Worm (Caenorhabditis elegans) whole organism, young adult: ENCODE measurements around the gene M88.3.
A peak's percentile ranks its signal among the peaks of the same experiment; 100 is the strongest.

ENCODE experiments used
- B0035.1 ChIP-seq: sonication (generic microtip); optimal IDR thresholded peaks from 2 replicates; lab custom pipeline; 2016; ENCODE audit warnings: missing genetic modification characterization, mild to moderate bottlenecking, missing compliant biosample characterization, missing genotype, missing genetic modification reagents
- B0336.3 ChIP-seq: fragments of 200-800 bp; sonication (Bioruptor generic); IDR thresholded peaks from 2 replicates; pipeline ENCODE4 v1.3.6; 2022; ENCODE audit warnings: missing genetic modification characterization, missing compliant biosample characterization
- F37B4.10 ChIP-seq: fragments of 200-800 bp; sonication (Bioruptor generic); IDR thresholded peaks from 2 replicates; pipeline ENCODE4 v1.3.6; 2022; ENCODE audit warnings: missing genetic modification characterization, missing compliant biosample characterization
- F57A8.1 ChIP-seq: fragments of 200-800 bp; sonication (Bioruptor generic); optimal IDR thresholded peaks from 2 replicates; lab custom pipeline; 2018; ENCODE audit warnings: mild to moderate bottlenecking, missing genetic modification characterization, moderate library complexity, missing compliant biosample characterization
- F57C9.4 ChIP-seq: sonication (generic microtip); optimal IDR thresholded peaks from 2 replicates; lab custom pipeline; 2017; ENCODE audit warnings: mild to moderate bottlenecking, missing genetic modification characterization, missing compliant biosample characterization
- T26A5.8 ChIP-seq: sonication (generic microtip); optimal IDR thresholded peaks from 2 replicates; lab custom pipeline; 2016; ENCODE audit warnings: missing genetic modification characterization, missing compliant biosample characterization
- Y53G8AR.9 ChIP-seq: fragments of 200-800 bp; sonication (Bioruptor generic); conservative IDR thresholded peaks from 2 replicates; pipeline ENCODE4 v1.3.6; 2022; ENCODE audit warnings: missing genetic modification reagents, missing genetic modification characterization, missing compliant biosample characterization
- Y67H2A.10 ChIP-seq: fragments of 200-800 bp; sonication (Bioruptor generic); conservative IDR thresholded peaks from 2 replicates; pipeline ENCODE4 v1.3.6; 2022; ENCODE audit warnings: missing genetic modification reagents, missing genetic modification characterization, missing compliant biosample characterization
- akir-1 ChIP-seq: fragments of 200-800 bp; sonication (Bioruptor generic); optimal IDR thresholded peaks from 2 replicates; lab custom pipeline; 2018; ENCODE audit warnings: mild to moderate bottlenecking, missing genetic modification characterization, moderate library complexity, missing compliant biosample characterization
- atf-7 ChIP-seq: sonication (generic microtip); optimal IDR thresholded peaks from 2 replicates; lab custom pipeline; 2017; ENCODE audit warnings: mild to moderate bottlenecking, missing genetic modification characterization, missing compliant biosample characterization
- athp-1 ChIP-seq: sonication (generic microtip); optimal IDR thresholded peaks from 2 replicates; lab custom pipeline; 2017; ENCODE audit warnings: mild to moderate bottlenecking, missing genetic modification characterization, missing compliant biosample characterization
- cebp-2 ChIP-seq: fragments of 200-800 bp; sonication (Bioruptor generic); IDR thresholded peaks from 2 replicates; pipeline ENCODE4 v1.3.6; 2022; ENCODE audit warnings: missing genetic modification characterization, missing compliant biosample characterization
- ceh-79 ChIP-seq: sonication (generic microtip); optimal IDR thresholded peaks from 2 replicates; lab custom pipeline; 2017; ENCODE audit warnings: mild to moderate bottlenecking, missing genetic modification characterization, missing compliant biosample characterization
- chd-7 ChIP-seq: sonication (generic microtip); optimal IDR thresholded peaks from 2 replicates; lab custom pipeline; 2016; ENCODE audit warnings: mild to moderate bottlenecking, missing genetic modification characterization, moderate library complexity, missing compliant biosample characterization
- dpl-1 ChIP-seq: fragments of 150-350 bp; optimal IDR thresholded peaks from 2 replicates; lab custom pipeline; 2014; ENCODE audit warnings: missing biosample characterization, missing genetic modification reagents, missing genetic modification characterization
- gei-17 ChIP-seq: fragments of 200-800 bp; sonication (Bioruptor generic); optimal IDR thresholded peaks from 2 replicates; lab custom pipeline; 2018; ENCODE audit warnings: mild to moderate bottlenecking, missing genetic modification characterization, missing compliant biosample characterization
- let-526 ChIP-seq: fragments of 200-800 bp; sonication (Bioruptor generic); IDR thresholded peaks from 2 replicates; pipeline ENCODE4 v1.3.6; 2022; ENCODE audit warnings: missing genetic modification reagents, missing genetic modification characterization, missing compliant biosample characterization
- let-607 ChIP-seq, 2 experiments: fragments of 200-800 bp in 1 of 2; sonication (Bioruptor generic) in 1 of 2; sonication (generic microtip) in 1 of 2; optimal IDR thresholded peaks; 2 replicates each; lab custom pipeline; 2016 to 2018; ENCODE audit warnings: mild to moderate bottlenecking in 2 of 2, missing compliant biosample characterization in 2 of 2, missing genetic modification characterization in 2 of 2, moderate library complexity in 2 of 2, missing genotype in 1 of 2
- lin-26 ChIP-seq: fragments of 200-800 bp; sonication (Bioruptor generic); IDR thresholded peaks from 2 replicates; pipeline ENCODE4 v1.3.6; 2022; ENCODE audit warnings: missing genetic modification reagents, missing genetic modification characterization, missing compliant biosample characterization
- lir-1 ChIP-seq: fragments of 200-800 bp; sonication (Bioruptor generic); conservative IDR thresholded peaks from 2 replicates; pipeline ENCODE4 v1.3.6; 2022; ENCODE audit warnings: missing genetic modification reagents, missing genetic modification characterization, missing compliant biosample characterization
- madf-10 ChIP-seq: sonication (generic microtip); optimal IDR thresholded peaks from 2 replicates; lab custom pipeline; 2016; ENCODE audit warnings: mild to moderate bottlenecking, missing genetic modification characterization, missing compliant biosample characterization
- madf-6 ChIP-seq: fragments of 200-800 bp; sonication (Bioruptor generic); IDR thresholded peaks from 2 replicates; pipeline ENCODE4 v1.3.6; 2022; ENCODE audit warnings: missing genetic modification reagents, missing genetic modification characterization, missing compliant biosample characterization
- mes-4 ChIP-seq: sonication (generic microtip); optimal IDR thresholded peaks from 2 replicates; lab custom pipeline; 2016; ENCODE audit warnings: missing genotype, missing genetic modification characterization, missing compliant biosample characterization
- nhr-27 ChIP-seq: fragments of 200-800 bp; sonication (Bioruptor generic); optimal IDR thresholded peaks from 2 replicates; lab custom pipeline; 2018; ENCODE audit warnings: mild to moderate bottlenecking, missing genetic modification characterization, moderate library complexity, missing compliant biosample characterization
- nhr-80 ChIP-seq: sonication (generic microtip); optimal IDR thresholded peaks from 2 replicates; lab custom pipeline; 2016; ENCODE audit warnings: missing genetic modification characterization, missing compliant biosample characterization
- pbrm-1 ChIP-seq: fragments of 200-800 bp; sonication (Bioruptor generic); IDR thresholded peaks from 2 replicates; pipeline ENCODE4 v1.3.6; 2022; ENCODE audit warnings: missing genetic modification reagents, missing genetic modification characterization, missing compliant biosample characterization
- pha-4 ChIP-seq: fragments of 150-350 bp; sonication (generic microtip); optimal IDR thresholded peaks from 2 replicates; lab custom pipeline; 2014; ENCODE audit warnings: missing biosample characterization, missing genetic modification reagents, missing genetic modification characterization
- sea-2 ChIP-seq: fragments of 200-800 bp; sonication (Bioruptor generic); IDR thresholded peaks from 2 replicates; pipeline ENCODE4 v1.3.6; 2022; ENCODE audit warnings: missing genetic modification characterization, missing compliant biosample characterization
- snpc-1.1 ChIP-seq: sonication (generic microtip); optimal IDR thresholded peaks from 2 replicates; lab custom pipeline; 2017; ENCODE audit warnings: missing genetic modification characterization, mild to moderate bottlenecking, missing compliant biosample characterization, antibody characterized with exemption, moderate library complexity, missing genotype, missing genetic modification reagents; ENCODE audit not compliant: insufficient read depth
- snpc-4 ChIP-seq, 5 experiments: fragments of 150-350 bp in 1 of 5; sonication (generic microtip) in 4 of 5; optimal IDR thresholded peaks; 2 replicates each; lab custom pipeline; 2014 to 2018; ENCODE audit warnings: missing genetic modification characterization in 5 of 5, missing biosample characterization in 3 of 5, antibody characterized with exemption in 2 of 5, mild to moderate bottlenecking in 2 of 5, missing compliant biosample characterization in 2 of 5, missing genotype in 2 of 5, moderate library complexity in 2 of 5, missing genetic modification reagents in 1 of 5
- tbp1 ChIP-seq: fragments of 200-800 bp; sonication (Bioruptor generic); optimal IDR thresholded peaks from 2 replicates; lab custom pipeline; 2018; ENCODE audit warnings: mild to moderate bottlenecking, missing genetic modification characterization, missing compliant biosample characterization
- tbx-9 ChIP-seq: sonication (generic microtip); optimal IDR thresholded peaks from 2 replicates; lab custom pipeline; 2016; ENCODE audit warnings: borderline replicate concordance, missing genetic modification characterization, inconsistent platforms, missing compliant biosample characterization
- tlf-1 ChIP-seq: fragments of 200-800 bp; sonication (Bioruptor generic); optimal IDR thresholded peaks from 2 replicates; lab custom pipeline; 2018; ENCODE audit warnings: mild to moderate bottlenecking, missing genetic modification characterization, missing compliant biosample characterization
- unc-62 ChIP-seq: fragments of 150-350 bp; optimal IDR thresholded peaks from 2 replicates; lab custom pipeline; 2014; ENCODE audit warnings: missing biosample characterization, missing genetic modification reagents, missing genetic modification characterization
- ztf-18 ChIP-seq: sonication (generic microtip); optimal IDR thresholded peaks from 2 replicates; lab custom pipeline; 2016; ENCODE audit warnings: missing genotype, mild to moderate bottlenecking, missing genetic modification characterization, missing compliant biosample characterization
- ztf-22 ChIP-seq: fragments of 200-800 bp; sonication (Bioruptor generic); optimal IDR thresholded peaks from 2 replicates; lab custom pipeline; 2018; ENCODE audit warnings: mild to moderate bottlenecking, missing genetic modification characterization, moderate library complexity, missing compliant biosample characterization
- ztf-26 ChIP-seq: sonication (generic microtip); optimal IDR thresholded peaks from 2 replicates; lab custom pipeline; 2017; ENCODE audit warnings: missing genetic modification characterization, missing compliant biosample characterization
- ztf-28 ChIP-seq: fragments of 200-800 bp; sonication (Bioruptor generic); IDR thresholded peaks from 2 replicates; pipeline ENCODE4 v1.3.6; 2022; ENCODE audit warnings: missing genetic modification reagents, missing genetic modification characterization, missing compliant biosample characterization
- ztf-3 ChIP-seq: fragments of 200-800 bp; sonication (Bioruptor generic); optimal IDR thresholded peaks from 2 replicates; lab custom pipeline; 2018; ENCODE audit warnings: mild to moderate bottlenecking, missing genetic modification characterization, missing compliant biosample characterization
- ztf-6 ChIP-seq: fragments of 200-800 bp; sonication (Bioruptor generic); IDR thresholded peaks from 2 replicates; pipeline ENCODE4 v1.3.6; 2022; ENCODE audit warnings: missing genetic modification reagents, missing genetic modification characterization, missing compliant biosample characterization

M88.3 gene

DNA sequence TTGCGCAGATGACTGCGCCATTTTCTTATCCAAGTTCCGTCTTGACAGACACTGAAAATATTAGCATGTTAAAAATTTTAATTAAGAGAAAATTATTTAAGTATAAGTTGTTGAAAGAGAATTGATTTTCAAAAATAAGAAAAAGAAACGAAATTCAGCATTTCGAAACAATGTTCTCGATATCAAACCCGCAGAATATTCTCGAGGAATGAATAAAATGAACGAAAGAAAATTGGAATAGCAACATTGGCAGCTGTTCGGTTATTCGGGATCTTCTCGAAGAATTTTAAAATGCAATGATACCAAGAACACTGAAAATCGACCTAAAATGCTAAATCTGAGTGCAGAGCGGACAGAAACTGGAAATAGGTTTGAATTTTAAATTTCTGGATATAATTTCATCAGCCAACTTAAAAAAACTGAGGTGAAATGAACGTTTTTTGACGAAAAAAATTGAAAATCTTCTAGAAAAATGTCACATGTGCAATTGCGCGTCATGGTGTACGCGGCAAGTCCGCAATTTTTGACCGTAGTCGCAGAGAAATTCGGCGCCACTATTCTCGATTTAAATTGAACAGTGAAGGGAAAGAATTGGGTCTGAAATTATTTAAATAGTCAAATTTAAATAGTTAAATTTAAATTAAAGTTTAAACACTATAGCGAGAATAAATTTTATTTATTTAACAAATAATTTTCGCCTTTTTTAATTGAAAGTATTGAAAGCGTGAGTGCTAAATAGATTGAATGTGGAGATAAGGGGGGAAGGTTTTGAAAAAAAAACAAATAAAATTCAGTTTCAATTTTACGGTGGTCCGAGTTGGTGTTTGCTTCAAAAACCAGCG lies 36.6 kb downstream of the M88.3 start, which contains the start of the genes cct-5 and F25F2.1 (continued):
- TF ChIP-seq B0035.1 (tag; lab: Kevin White, UChicago) (no peak), mes-4 (no peak), let-526 (no peak), B0336.3 (GFP tag; lab: Robert Waterston, UW) (no peak; the same call in 1 of the 2 replicates), ceh-79 (tag; lab: Kevin White, UChicago) (no peak), athp-1 (tag; lab: Kevin White, UChicago) (peak; percentile 77), T26A5.8 (no peak), tlf-1 (GFP tag; lab: Kevin White, UChicago) (peak; percentile 90), pbrm-1 (GFP tag; lab: Robert Waterston, UW) (peak; percentile 70), snpc-1.1 (tag; lab: Kevin White, UChicago) (peak; percentile 53), lir-1 (GFP tag; lab: Robert Waterston, UW) (peak; percentile 67; the same call in 1 of the 2 replicates), cebp-2 (GFP tag; lab: Robert Waterston, UW) (no peak), ztf-18 (tag; lab: Kevin White, UChicago) (peak; percentile 79), ztf-22 (GFP tag; lab: Kevin White, UChicago) (no peak), unc-62 (GFP tag; lab: Kevin White, UChicago) (no peak), chd-7 (tag; lab: Kevin White, UChicago) (no peak), ztf-6 (GFP tag; lab: Robert Waterston, UW) (no peak), madf-6 (GFP tag; lab: Robert Waterston, UW) (peak; percentile 97), F57C9.4 (no peak), ztf-26 (tag; lab: Kevin White, UChicago) (no peak), ztf-3 (no peak), nhr-80 (tag; lab: Kevin White, UChicago) (no peak), F37B4.10 (GFP tag; lab: Robert Waterston, UW) (no peak), Y67H2A.10 (peak; percentile 65; the same call in 1 of the 2 replicates), tbx-9 (tag; lab: Kevin White, UChicago) (no peak), madf-10 (tag; lab: Kevin White, UChicago) (no peak), ztf-28 (GFP tag; lab: Robert Waterston, UW) (peak; percentile 43; the same call in 1 of the 2 replicates), gei-17 (GFP tag; lab: Kevin White, UChicago) (no peak), let-607 (tag; optimal IDR thresholded peaks at IDR 0.05; lab: Kevin White, UChicago) (no peak), tbp1 (GFP tag; lab: Kevin White, UChicago) (peak; percentile 70), lin-26 (GFP tag; lab: Robert Waterston, UW) (no peak), akir-1 (no peak), sea-2 (GFP tag; lab: Robert Waterston, UW) (no peak), F57A8.1 (GFP tag; lab: Kevin White, UChicago) (no peak)

DNA sequence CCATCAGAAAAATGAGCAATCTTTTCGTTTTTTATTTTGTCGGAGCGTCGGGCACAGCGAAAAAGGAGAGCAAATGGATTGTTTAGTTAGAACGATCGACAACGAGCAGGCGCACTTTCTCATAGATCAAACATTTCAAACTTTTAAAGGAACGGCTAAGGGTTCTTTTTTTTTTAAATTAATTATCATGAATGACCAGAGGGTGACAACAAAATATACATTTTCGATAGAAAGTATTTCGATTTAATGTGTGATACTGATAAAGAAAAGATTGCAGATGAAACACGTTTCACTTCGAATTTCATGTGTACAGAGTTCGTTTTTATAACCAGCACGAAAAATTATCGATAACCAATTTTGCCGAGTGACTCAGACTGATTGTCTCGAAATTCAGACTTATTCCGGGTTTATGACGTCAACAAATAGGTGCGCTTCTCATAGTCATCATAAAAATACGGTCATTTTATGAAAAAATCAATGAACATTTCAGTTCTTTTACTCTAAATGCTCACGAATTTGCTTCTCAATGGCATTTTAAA lies 38.2 kb downstream of the M88.3 start:
- no peak for TF ChIP-seq dpl-1 (GFP tag; lab: Kevin White, UChicago)
- no peak for TF ChIP-seq snpc-4 (GFP tag; optimal IDR thresholded peaks at IDR 0.05; lab: Kevin White, UChicago)
- TF ChIP-seq snpc-4 (tag; optimal IDR thresholded peaks at IDR 0.05; lab: Kevin White, UChicago): no peak
- no peak for TF ChIP-seq let-607 (tag; optimal IDR thresholded peaks at IDR 0.05; lab: Kevin White, UChicago)
- TF ChIP-seq atf-7 (tag; lab: Kevin White, UChicago): peak; percentile 80
- TF ChIP-seq pha-4: no peak
- no peak for TF ChIP-seq nhr-27
- no peak for TF ChIP-seq Y53G8AR.9 (GFP tag; lab: Robert Waterston, UW)
- TF ChIP-seq chd-7 (tag; lab: Kevin White, UChicago): no peak
- peak; percentile 21 for TF ChIP-seq nhr-80 (tag; lab: Kevin White, UChicago)
